Worm (Caenorhabditis elegans) whole organism, young adult: ENCODE results near the gene B0303.7.

ENCODE experiments used
- B0261.1 ChIP-seq: sonication (generic microtip); optimal IDR thresholded peaks from 2 replicates; lab custom pipeline; 2016; ENCODE audit warnings: mild to moderate bottlenecking, missing genetic modification characterization, moderate library complexity, missing compliant biosample characterization
- D2030.7 ChIP-seq: fragments of 200-800 bp; sonication (Bioruptor generic); IDR thresholded peaks from 2 replicates; pipeline ENCODE4 v1.3.6; 2022; ENCODE audit warnings: missing genetic modification reagents, missing genetic modification characterization, missing compliant biosample characterization
- F10E7.11 ChIP-seq: sonication (generic microtip); optimal IDR thresholded peaks from 2 replicates; lab custom pipeline; 2017; ENCODE audit warnings: mild to moderate bottlenecking, missing genetic modification characterization, moderate library complexity, missing compliant biosample characterization
- F39B2.1 ChIP-seq: fragments of 200-800 bp; sonication (Bioruptor generic); IDR thresholded peaks from 2 replicates; pipeline ENCODE4 v1.3.6; 2022; ENCODE audit warnings: missing genetic modification reagents, missing genetic modification characterization, missing compliant biosample characterization
- F52B5.7 ChIP-seq: sonication (generic microtip); optimal IDR thresholded peaks from 2 replicates; lab custom pipeline; 2016; ENCODE audit warnings: mild to moderate bottlenecking, missing genetic modification characterization, missing compliant biosample characterization
- F57C9.4 ChIP-seq: sonication (generic microtip); optimal IDR thresholded peaks from 2 replicates; lab custom pipeline; 2017; ENCODE audit warnings: mild to moderate bottlenecking, missing genetic modification characterization, missing compliant biosample characterization
- K11D2.4 ChIP-seq: fragments of 200-800 bp; sonication (Bioruptor generic); IDR thresholded peaks from 2 replicates; pipeline ENCODE4 v1.3.6; 2022; ENCODE audit warnings: missing genetic modification reagents, missing genetic modification characterization, missing compliant biosample characterization
- K12H6.12 ChIP-seq: fragments of 200-800 bp; sonication (Bioruptor generic); optimal IDR thresholded peaks from 2 replicates; lab custom pipeline; 2018; ENCODE audit warnings: mild to moderate bottlenecking, missing genetic modification characterization, missing compliant biosample characterization
- Y53G8AR.9 ChIP-seq: fragments of 200-800 bp; sonication (Bioruptor generic); conservative IDR thresholded peaks from 2 replicates; pipeline ENCODE4 v1.3.6; 2022; ENCODE audit warnings: missing genetic modification reagents, missing genetic modification characterization, missing compliant biosample characterization
- Y56A3A.18 ChIP-seq: fragments of 200-800 bp; sonication (Bioruptor generic); IDR thresholded peaks from 2 replicates; pipeline ENCODE4 v1.3.6; 2022; ENCODE audit warnings: missing genetic modification reagents, missing genetic modification characterization, missing compliant biosample characterization
- ama-1 ChIP-seq, 3 experiments: fragments of 150-350 bp in 1 of 3; sonication (generic microtip) in 2 of 3; optimal IDR thresholded peaks; 2 replicates each; lab custom pipeline; 2014 to 2018; ENCODE audit warnings: missing biosample characterization in 2 of 3, missing genetic modification characterization in 2 of 3, missing genetic modification reagents in 2 of 3
- aptf-2 ChIP-seq: fragments of 200-800 bp; sonication (Bioruptor generic); conservative IDR thresholded peaks from 2 replicates; pipeline ENCODE4 v1.3.6; 2022; ENCODE audit warnings: missing genetic modification reagents, missing genetic modification characterization, missing compliant biosample characterization
- aptf-3 ChIP-seq: fragments of 200-800 bp; sonication (Bioruptor generic); IDR thresholded peaks from 2 replicates; pipeline ENCODE4 v1.3.6; 2022; ENCODE audit warnings: missing genetic modification characterization, missing compliant biosample characterization
- bed-2 ChIP-seq: fragments of 200-800 bp; sonication (Bioruptor generic); IDR thresholded peaks from 2 replicates; pipeline ENCODE4 v1.3.6; 2022; ENCODE audit warnings: missing genetic modification reagents, missing genetic modification characterization, missing compliant biosample characterization
- ceh-79 ChIP-seq: sonication (generic microtip); optimal IDR thresholded peaks from 2 replicates; lab custom pipeline; 2017; ENCODE audit warnings: mild to moderate bottlenecking, missing genetic modification characterization, missing compliant biosample characterization
- ceh-91 ChIP-seq: fragments of 200-800 bp; sonication (Bioruptor generic); IDR thresholded peaks from 2 replicates; pipeline ENCODE4 v1.3.6; 2022; ENCODE audit warnings: missing genetic modification reagents, missing genetic modification characterization, missing compliant biosample characterization
- egl-18 ChIP-seq: fragments of 200-800 bp; sonication (Bioruptor generic); IDR thresholded peaks from 2 replicates; pipeline ENCODE4 v1.3.6; 2022; ENCODE audit warnings: missing genetic modification reagents, missing genetic modification characterization, missing compliant biosample characterization
- hlh-12 ChIP-seq: sonication (generic microtip); optimal IDR thresholded peaks from 2 replicates; lab custom pipeline; 2016; ENCODE audit warnings: missing genetic modification characterization, missing compliant biosample characterization
- hrde-1 ChIP-seq: sonication (generic microtip); optimal IDR thresholded peaks from 2 replicates; lab custom pipeline; 2016; ENCODE audit warnings: missing genetic modification characterization, mild to moderate bottlenecking, missing compliant biosample characterization, moderate library complexity, missing genotype, missing genetic modification reagents, borderline replicate concordance
- hsf-1 ChIP-seq: fragments of 200-800 bp; sonication (Bioruptor generic); IDR thresholded peaks from 2 replicates; pipeline ENCODE4 v1.3.6; 2022; ENCODE audit warnings: missing genetic modification reagents, missing genetic modification characterization, missing compliant biosample characterization
- let-607 ChIP-seq, 2 experiments: fragments of 200-800 bp in 1 of 2; sonication (Bioruptor generic) in 1 of 2; sonication (generic microtip) in 1 of 2; optimal IDR thresholded peaks; 2 replicates each; lab custom pipeline; 2016 to 2018; ENCODE audit warnings: mild to moderate bottlenecking in 2 of 2, missing compliant biosample characterization in 2 of 2, missing genetic modification characterization in 2 of 2, moderate library complexity in 2 of 2, missing genotype in 1 of 2
- lin-40 ChIP-seq: sonication (generic microtip); optimal IDR thresholded peaks from 2 replicates; lab custom pipeline; 2016; ENCODE audit warnings: missing genetic modification characterization, mild to moderate bottlenecking, missing compliant biosample characterization, missing genotype, missing genetic modification reagents
- lir-1 ChIP-seq: fragments of 200-800 bp; sonication (Bioruptor generic); conservative IDR thresholded peaks from 2 replicates; pipeline ENCODE4 v1.3.6; 2022; ENCODE audit warnings: missing genetic modification reagents, missing genetic modification characterization, missing compliant biosample characterization
- lsy-27 ChIP-seq: sonication (generic microtip); optimal IDR thresholded peaks from 2 replicates; lab custom pipeline; 2017; ENCODE audit warnings: missing genetic modification characterization, mild to moderate bottlenecking, missing compliant biosample characterization, antibody characterized with exemption, missing genotype, borderline replicate concordance; ENCODE audit not compliant: insufficient read depth
- madf-3 ChIP-seq: fragments of 200-800 bp; sonication (Bioruptor generic); IDR thresholded peaks from 2 replicates; pipeline ENCODE4 v1.3.6; 2022; ENCODE audit warnings: missing genetic modification reagents, missing genetic modification characterization, missing compliant biosample characterization
- madf-6 ChIP-seq: fragments of 200-800 bp; sonication (Bioruptor generic); IDR thresholded peaks from 2 replicates; pipeline ENCODE4 v1.3.6; 2022; ENCODE audit warnings: missing genetic modification reagents, missing genetic modification characterization, missing compliant biosample characterization
- mcd-1 ChIP-seq: fragments of 200-800 bp; sonication (Bioruptor generic); IDR thresholded peaks from 2 replicates; pipeline ENCODE4 v1.3.6; 2022; ENCODE audit warnings: missing genetic modification reagents, missing genetic modification characterization, missing compliant biosample characterization
- nhr-120 ChIP-seq: fragments of 200-800 bp; sonication (Bioruptor generic); IDR thresholded peaks from 2 replicates; pipeline ENCODE4 v1.3.6; 2022; ENCODE audit warnings: missing genetic modification characterization, missing compliant biosample characterization
- rcor-1 ChIP-seq: fragments of 200-800 bp; sonication (Bioruptor generic); IDR thresholded peaks from 2 replicates; pipeline ENCODE4 v1.3.6; 2022; ENCODE audit warnings: missing genetic modification reagents, missing genetic modification characterization, missing compliant biosample characterization
- rec-8 ChIP-seq, 2 experiments: sonication (generic microtip); optimal IDR thresholded peaks; 2 replicates each; lab custom pipeline; 2016; ENCODE audit warnings: mild to moderate bottlenecking in 2 of 2, missing genetic modification characterization in 2 of 2, missing genetic modification reagents in 2 of 2, missing genotype in 2 of 2, missing biosample characterization in 1 of 2, missing compliant biosample characterization in 1 of 2, moderate library complexity in 1 of 2
- repo-1 ChIP-seq: sonication (generic microtip); optimal IDR thresholded peaks from 2 replicates; lab custom pipeline; 2017; ENCODE audit warnings: mild to moderate bottlenecking, missing genetic modification characterization, missing compliant biosample characterization
- snpc-1.1 ChIP-seq: sonication (generic microtip); optimal IDR thresholded peaks from 2 replicates; lab custom pipeline; 2017; ENCODE audit warnings: missing genetic modification characterization, mild to moderate bottlenecking, missing compliant biosample characterization, antibody characterized with exemption, moderate library complexity, missing genotype, missing genetic modification reagents; ENCODE audit not compliant: insufficient read depth
- snpc-3.4 ChIP-seq: sonication (generic microtip); optimal IDR thresholded peaks from 2 replicates; lab custom pipeline; 2017; ENCODE audit warnings: missing genetic modification characterization, mild to moderate bottlenecking, missing compliant biosample characterization, antibody characterized with exemption, moderate library complexity, missing genotype, missing genetic modification reagents
- snpc-4 ChIP-seq, 5 experiments: fragments of 150-350 bp in 1 of 5; sonication (generic microtip) in 4 of 5; optimal IDR thresholded peaks; 2 replicates each; lab custom pipeline; 2014 to 2018; ENCODE audit warnings: missing genetic modification characterization in 5 of 5, missing biosample characterization in 3 of 5, antibody characterized with exemption in 2 of 5, mild to moderate bottlenecking in 2 of 5, missing compliant biosample characterization in 2 of 5, missing genotype in 2 of 5, moderate library complexity in 2 of 5, missing genetic modification reagents in 1 of 5
- somi-1 ChIP-seq: fragments of 200-800 bp; sonication (Bioruptor generic); optimal IDR thresholded peaks from 2 replicates; lab custom pipeline; 2018; ENCODE audit warnings: mild to moderate bottlenecking, missing genetic modification characterization, missing compliant biosample characterization
- unc-130 ChIP-seq: sonication (generic microtip); optimal IDR thresholded peaks from 2 replicates; lab custom pipeline; 2016; ENCODE audit warnings: missing genetic modification reagents, missing genetic modification characterization, missing compliant biosample characterization
- xnd-1 ChIP-seq: sonication (generic microtip); optimal IDR thresholded peaks from 2 replicates; lab custom pipeline; 2016; ENCODE audit warnings: missing genotype, missing genetic modification reagents, missing genetic modification characterization, missing compliant biosample characterization
- ztf-25 ChIP-seq: fragments of 200-800 bp; sonication (Bioruptor generic); IDR thresholded peaks from 2 replicates; pipeline ENCODE4 v1.3.6; 2022; ENCODE audit warnings: missing genetic modification reagents, missing genetic modification characterization, missing compliant biosample characterization
- ztf-28 ChIP-seq: fragments of 200-800 bp; sonication (Bioruptor generic); IDR thresholded peaks from 2 replicates; pipeline ENCODE4 v1.3.6; 2022; ENCODE audit warnings: missing genetic modification reagents, missing genetic modification characterization, missing compliant biosample characterization
- ztf-3 ChIP-seq: fragments of 200-800 bp; sonication (Bioruptor generic); optimal IDR thresholded peaks from 2 replicates; lab custom pipeline; 2018; ENCODE audit warnings: mild to moderate bottlenecking, missing genetic modification characterization, missing compliant biosample characterization

Gene B0303.7

DNA sequence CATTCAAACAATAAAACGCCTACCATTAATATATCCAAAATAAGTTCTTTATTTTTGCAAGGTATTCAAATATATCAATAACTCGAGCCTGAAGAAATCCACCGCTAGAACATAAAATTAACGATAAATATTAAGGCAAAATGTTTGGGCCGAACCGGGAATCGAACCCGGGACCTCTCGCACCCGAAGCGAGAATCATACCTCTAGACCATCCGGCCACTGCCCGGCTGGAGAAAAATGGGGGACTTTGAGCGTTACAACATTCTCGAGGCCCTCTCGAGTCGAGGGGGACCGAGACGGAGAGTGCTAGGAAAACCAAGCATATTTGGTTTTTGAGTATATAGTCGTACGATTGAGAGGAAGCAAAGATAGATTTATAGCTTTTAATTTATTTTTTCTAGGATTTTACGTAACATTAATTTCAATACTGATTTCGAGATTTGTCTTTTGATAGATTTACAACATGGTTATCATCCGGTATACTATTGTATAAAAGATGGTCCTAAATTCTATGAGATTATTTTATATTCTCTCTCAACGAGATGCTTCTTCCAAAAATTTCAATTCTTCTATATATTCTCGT lies 43.1 kb upstream of the B0303.7 start, which contains the start of gene flp-23 (continued):
- TF ChIP-seq nhr-120 (GFP tag; lab: Robert Waterston, UW) (no peak), ztf-28 (GFP tag; lab: Robert Waterston, UW) (no peak), F39B2.1 (GFP tag; lab: Robert Waterston, UW) (no peak), snpc-4 (GFP tag; optimal IDR thresholded peaks at IDR 0.05; lab: Kevin White, UChicago) (peak; percentile 43), snpc-4 (tag; optimal IDR thresholded peaks at IDR 0.05; lab: Kevin White, UChicago) (peak in 1 of 4 experiments; percentile 36), lin-40 (tag; lab: Kevin White, UChicago) (peak; percentile 17), hrde-1 (tag; lab: Kevin White, UChicago) (no peak), snpc-3.4 (tag; lab: Kevin White, UChicago) (no peak), rcor-1 (GFP tag; lab: Robert Waterston, UW) (0 out of 2 replicates have a peak, but pooled peaks have one; percentile 26), F10E7.11 (tag; lab: Kevin White, UChicago) (no peak), ceh-91 (GFP tag; lab: Robert Waterston, UW) (no peak), ceh-79 (tag; lab: Kevin White, UChicago) (no peak), rec-8 (tag; optimal IDR thresholded peaks at IDR 0.05; lab: Kevin White, UChicago) (peak in 1 of 2 experiments; percentile 54)
- TF ChIP-seq, all 124 proteins: peak for 22

DNA sequence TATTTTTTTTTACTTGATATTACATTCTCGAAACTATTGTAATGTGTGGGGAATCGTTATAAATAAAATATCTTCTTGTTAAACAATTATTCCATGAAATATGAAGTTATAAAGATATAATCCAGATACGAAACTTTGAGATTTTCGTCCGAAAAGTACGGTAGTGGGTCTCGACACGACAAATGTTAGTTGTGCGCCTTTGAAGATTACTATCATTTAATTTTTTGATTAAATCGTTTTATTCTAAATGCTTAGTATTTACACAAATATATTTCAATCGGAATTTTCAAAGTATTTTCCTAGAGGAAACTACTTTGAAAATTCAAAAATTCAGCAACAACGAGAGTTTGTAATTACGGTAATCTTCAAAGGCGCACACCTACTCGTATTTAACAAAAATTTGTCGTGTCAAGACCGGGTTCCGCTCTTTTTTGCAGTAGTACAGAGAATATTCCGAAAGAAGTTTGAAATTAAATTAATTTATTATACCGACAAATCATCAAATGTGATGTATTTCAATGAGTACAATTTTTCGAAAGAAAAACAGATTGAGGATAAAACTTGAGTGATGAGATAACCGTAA lies 41.2 kb upstream of the B0303.7 start:
- TF ChIP-seq ama-1 (optimal IDR thresholded peaks at IDR 0.05; lab: Kevin White, UChicago) = peak; percentile 86
- TF ChIP-seq ama-1 (GFP tag; optimal IDR thresholded peaks at IDR 0.05; lab: Kevin White, UChicago) = no peak
- TF ChIP-seq lsy-27 = no peak
- no peak for TF ChIP-seq F57C9.4 (tag; lab: Kevin White, UChicago)
- TF ChIP-seq snpc-1.1 (tag; lab: Kevin White, UChicago) = no peak
- TF ChIP-seq hrde-1 (tag; lab: Kevin White, UChicago) = no peak
- no peak for TF ChIP-seq hsf-1 (GFP tag; lab: Robert Waterston, UW)
- TF ChIP-seq egl-18 (GFP tag; lab: Robert Waterston, UW) = no peak
- 0 out of 2 replicates have a peak, but pooled peaks have one; percentile 24 for TF ChIP-seq Y56A3A.18 (GFP tag; lab: Robert Waterston, UW)
- peak; percentile 64 for TF ChIP-seq repo-1 (tag; lab: Kevin White, UChicago)

DNA sequence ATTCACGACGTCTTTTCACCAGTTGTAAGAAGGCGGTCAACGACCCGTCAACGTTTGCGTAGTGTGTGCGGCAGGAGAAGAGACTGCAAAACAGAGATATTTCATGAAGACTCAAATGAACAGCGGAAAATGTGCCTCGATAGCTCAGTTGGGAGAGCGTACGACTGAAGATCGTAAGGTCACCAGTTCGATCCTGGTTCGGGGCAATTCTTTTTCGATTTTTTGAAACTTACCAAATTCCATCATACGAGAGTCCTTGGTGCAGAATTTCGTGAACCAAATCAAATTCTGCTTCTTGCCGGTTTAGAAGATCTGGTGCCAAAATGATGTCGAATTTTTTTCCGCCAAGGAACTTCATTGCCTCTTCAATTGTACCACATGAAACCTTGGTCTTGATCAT lies 40.5 kb upstream of the B0303.7 start:
- no peak for TF ChIP-seq aptf-2 (GFP tag; lab: Robert Waterston, UW)
- TF ChIP-seq ztf-25 (GFP tag; lab: Robert Waterston, UW) = no peak
- TF ChIP-seq ceh-79 (tag; lab: Kevin White, UChicago) = no peak
- 0 out of 2 replicates have a peak, but pooled peaks have one; percentile 58 for TF ChIP-seq Y56A3A.18 (GFP tag; lab: Robert Waterston, UW)
- no peak for TF ChIP-seq madf-3 (GFP tag; lab: Robert Waterston, UW)
- no peak for TF ChIP-seq somi-1 (GFP tag; lab: Kevin White, UChicago)
- TF ChIP-seq aptf-3 (GFP tag; lab: Robert Waterston, UW) = no peak
- TF ChIP-seq let-607 (tag; optimal IDR thresholded peaks at IDR 0.05; lab: Kevin White, UChicago) = peak in 1 of 2 experiments; percentile 18
- no peak for TF ChIP-seq lsy-27
- no peak for TF ChIP-seq bed-2
- no peak for TF ChIP-seq lir-1 (GFP tag; lab: Robert Waterston, UW)
- peak; percentile 75 for TF ChIP-seq B0261.1 (tag; lab: Kevin White, UChicago)
- no peak for TF ChIP-seq unc-130
- TF ChIP-seq xnd-1 = no peak
- no peak for TF ChIP-seq ztf-3 (GFP tag; lab: Kevin White, UChicago)
- TF ChIP-seq F52B5.7 (tag; lab: Kevin White, UChicago) = peak; percentile 39
- 0 out of 2 replicates have a peak, but pooled peaks have one; percentile 11 for TF ChIP-seq D2030.7 (GFP tag; lab: Robert Waterston, UW)
- TF ChIP-seq Y53G8AR.9 = 0 out of 2 replicates have a peak, but pooled peaks have one; percentile 20
- no peak for TF ChIP-seq F57C9.4 (tag; lab: Kevin White, UChicago)
- peak; percentile 52; the same call in 1 of the 2 replicates for TF ChIP-seq K11D2.4 (GFP tag; lab: Robert Waterston, UW)
- TF ChIP-seq hlh-12 (tag; lab: Kevin White, UChicago) = no peak
- peak; percentile 40; the same call in 1 of the 2 replicates for TF ChIP-seq madf-6 (GFP tag; lab: Robert Waterston, UW)
- no peak for TF ChIP-seq K12H6.12 (tag; lab: Kevin White, UChicago)
- TF ChIP-seq mcd-1 (GFP tag; lab: Robert Waterston, UW) = peak; percentile 56
